Fruit fly (Drosophila melanogaster) whole organism, embryonic: Measurements from ENCODE around the gene CG11396.

ENCODE experiments used
- C15 ChIP-seq: fragments of 200-800 bp; sonication (Bioruptor generic); IDR thresholded peaks from 3 replicates; pipeline ENCODE4 v1.3.6; 2022; ENCODE audit warnings: missing biosample characterization, missing genetic modification characterization
- CG10431 ChIP-seq: fragments of 200-800 bp; sonication (Bioruptor generic); optimal IDR thresholded peaks from 3 replicates; lab custom pipeline; 2018; ENCODE audit warnings: missing biosample characterization, mild to moderate bottlenecking, missing genetic modification characterization
- CG12659 ChIP-seq: fragments of 200-800 bp; sonication (Bioruptor generic); optimal IDR thresholded peaks from 3 replicates; lab custom pipeline; 2017; ENCODE audit warnings: mild to moderate bottlenecking, missing biosample characterization, missing genetic modification reagents, missing genetic modification characterization
- CG13424 ChIP-seq: fragments of 200-800 bp; sonication (Bioruptor generic); optimal IDR thresholded peaks from 2 replicates; lab custom pipeline; 2019; ENCODE audit warnings: missing biosample characterization, mild to moderate bottlenecking, missing genetic modification characterization, moderate library complexity
- CG14710 ChIP-seq: fragments of 200-800 bp; sonication (Bioruptor generic); optimal IDR thresholded peaks from 3 replicates; lab custom pipeline; 2019; ENCODE audit warnings: missing biosample characterization, mild to moderate bottlenecking, missing genetic modification characterization, moderate library complexity
- CG17359 ChIP-seq: fragments of 200-800 bp; sonication (Bioruptor generic); optimal IDR thresholded peaks from 3 replicates; lab custom pipeline; 2018; ENCODE audit warnings: missing biosample characterization, mild to moderate bottlenecking, missing genetic modification characterization, moderate library complexity
- CG17829 ChIP-seq: fragments of 200-800 bp; optimal IDR thresholded peaks from 2 replicates; lab custom pipeline; 2019; ENCODE audit warnings: missing biosample characterization, mild to moderate bottlenecking, missing genetic modification characterization, moderate library complexity
- CG2678 ChIP-seq: fragments of 200-800 bp; sonication (Bioruptor generic); optimal IDR thresholded peaks from 3 replicates; lab custom pipeline; 2019; ENCODE audit warnings: missing biosample characterization, mild to moderate bottlenecking, missing genetic modification characterization, moderate library complexity
- CG3281 ChIP-seq: fragments of 200-800 bp; sonication (Bioruptor generic); optimal IDR thresholded peaks from 3 replicates; lab custom pipeline; 2017; ENCODE audit warnings: missing biosample characterization, mild to moderate bottlenecking, missing genetic modification characterization
- CG33213 ChIP-seq: fragments of 200-800 bp; sonication (Bioruptor generic); optimal IDR thresholded peaks from 3 replicates; lab custom pipeline; 2016; ENCODE audit warnings: missing biosample characterization, missing genetic modification characterization
- CG3726 ChIP-seq: fragments of 200-800 bp; sonication (Bioruptor generic); IDR thresholded peaks from 3 replicates; pipeline ENCODE4, ENCODE4 v1.3.6; 2022; ENCODE audit warnings: missing biosample characterization, missing genetic modification characterization
- CG43689 ChIP-seq: fragments of 200-800 bp; sonication (Bioruptor generic); IDR thresholded peaks from 2 replicates; pipeline ENCODE4 v1.3.6; 2022; ENCODE audit warnings: missing biosample characterization, missing genetic modification characterization
- CG4404 ChIP-seq: fragments of 200-800 bp; sonication (Bioruptor generic); IDR thresholded peaks from 2 replicates; pipeline ENCODE4 v1.3.6; 2022; ENCODE audit warnings: missing biosample characterization, missing genetic modification characterization
- CG4424 ChIP-seq: fragments of 200-800 bp; sonication (Bioruptor generic); optimal IDR thresholded peaks from 3 replicates; lab custom pipeline; 2016; ENCODE audit warnings: missing biosample characterization, missing genetic modification characterization
- CG6272 ChIP-seq: fragments of 200-800 bp; sonication (Bioruptor generic); IDR thresholded peaks from 2 replicates; pipeline ENCODE4 v1.3.6; 2022; ENCODE audit warnings: missing biosample characterization, missing genetic modification characterization
- CG7556 ChIP-seq: fragments of 200-800 bp; sonication (Bioruptor generic); optimal IDR thresholded peaks from 2 replicates; lab custom pipeline; 2017; ENCODE audit warnings: missing biosample characterization, mild to moderate bottlenecking, missing genetic modification characterization
- CG8281 ChIP-seq: fragments of 200-800 bp; sonication (Bioruptor generic); optimal IDR thresholded peaks from 2 replicates; lab custom pipeline; 2018; ENCODE audit warnings: missing biosample characterization, mild to moderate bottlenecking, missing genetic modification characterization, moderate library complexity
- CG8765 ChIP-seq: fragments of 200-800 bp; sonication (Bioruptor generic); IDR thresholded peaks from 2 replicates; pipeline ENCODE4 v1.3.6; 2022; ENCODE audit warnings: missing biosample characterization, missing genetic modification characterization
- CG9215 ChIP-seq: fragments of 200-800 bp; sonication (Bioruptor generic); IDR thresholded peaks from 2 replicates; pipeline ENCODE4 v1.3.6; 2022; ENCODE audit warnings: missing biosample characterization, missing genetic modification characterization
- CG9437 ChIP-seq: fragments of 200-800 bp; sonication (Bioruptor generic); optimal IDR thresholded peaks from 2 replicates; lab custom pipeline; 2018; ENCODE audit warnings: missing biosample characterization, mild to moderate bottlenecking, missing genetic modification characterization
- CG9817 ChIP-seq: fragments of 200-800 bp; sonication (Bioruptor generic); optimal IDR thresholded peaks from 2 replicates; lab custom pipeline; 2018; ENCODE audit warnings: missing biosample characterization, mild to moderate bottlenecking, missing genetic modification characterization, moderate library complexity
- Dad ChIP-seq: fragments of 200-800 bp; sonication (Bioruptor generic); optimal IDR thresholded peaks from 3 replicates; lab custom pipeline; 2016; ENCODE audit warnings: missing biosample characterization, missing genetic modification characterization
- Dref ChIP-seq: fragments of 200-800 bp; sonication (Bioruptor generic); IDR thresholded peaks from 2 replicates; pipeline ENCODE4 v1.3.6; 2022; ENCODE audit warnings: missing biosample characterization, missing genetic modification characterization
- Hr39 ChIP-seq: fragments of >200 bp; optimal IDR thresholded peaks from 2 replicates; lab custom pipeline; 2017
- Lhr ChIP-seq: fragments of 200-800 bp; sonication (Bioruptor generic); optimal IDR thresholded peaks from 3 replicates; lab custom pipeline; 2017; ENCODE audit warnings: mild to moderate bottlenecking, missing biosample characterization, missing genetic modification reagents, missing genetic modification characterization
- MESR4 ChIP-seq: fragments of 200-800 bp; sonication (Bioruptor generic); optimal IDR thresholded peaks from 2 replicates; lab custom pipeline; 2018; ENCODE audit warnings: missing biosample characterization, mild to moderate bottlenecking, missing genetic modification characterization, moderate library complexity
- Neu2 ChIP-seq: fragments of 200-800 bp; sonication (Bioruptor generic); optimal IDR thresholded peaks from 3 replicates; lab custom pipeline; 2016; ENCODE audit warnings: missing biosample characterization, missing genetic modification characterization, borderline replicate concordance
- NfI ChIP-seq: fragments of 200-800 bp; sonication (Bioruptor generic); optimal IDR thresholded peaks from 3 replicates; lab custom pipeline; 2018; ENCODE audit warnings: missing biosample characterization, mild to moderate bottlenecking, missing genetic modification characterization, moderate library complexity
- Scr ChIP-seq: fragments of 200-800 bp; sonication (Bioruptor generic); IDR thresholded peaks from 2 replicates; pipeline ENCODE4 v1.3.6; 2022; ENCODE audit warnings: missing biosample characterization, missing genetic modification characterization; ENCODE audit not compliant: partially characterized antibody
- Sry-δ ChIP-seq: fragments of 200-800 bp; sonication (Bioruptor generic); optimal IDR thresholded peaks from 2 replicates; lab custom pipeline; 2016; ENCODE audit warnings: missing biosample characterization, missing genetic modification characterization
- Ssrp ChIP-seq: fragments of 200-800 bp; sonication (Bioruptor generic); optimal IDR thresholded peaks from 2 replicates; lab custom pipeline; 2018; ENCODE audit warnings: missing biosample characterization, mild to moderate bottlenecking, missing genetic modification characterization, moderate library complexity
- YL-1 ChIP-seq: fragments of 200-800 bp; sonication (Bioruptor generic); optimal IDR thresholded peaks from 3 replicates; lab custom pipeline; 2017; ENCODE audit warnings: missing biosample characterization, mild to moderate bottlenecking, missing genetic modification characterization
- al ChIP-seq: fragments of 200-800 bp; sonication (Bioruptor generic); IDR thresholded peaks from 2 replicates; pipeline ENCODE4 v1.3.6; 2022; ENCODE audit warnings: missing biosample characterization, missing genetic modification characterization
- aop ChIP-seq: fragments of 200-800 bp; sonication (Bioruptor generic); IDR thresholded peaks from 2 replicates; pipeline ENCODE4 v1.3.6; 2022; ENCODE audit warnings: missing biosample characterization, missing genetic modification characterization
- ato ChIP-seq: fragments of 200-800 bp; sonication (Bioruptor generic); IDR thresholded peaks from 2 replicates; pipeline ENCODE4 v1.3.6; 2022; ENCODE audit warnings: missing biosample characterization, missing genetic modification characterization; ENCODE audit not compliant: partially characterized antibody
- btn ChIP-seq: fragments of 200-800 bp; sonication (Bioruptor generic); optimal IDR thresholded peaks from 2 replicates; lab custom pipeline; 2016; ENCODE audit warnings: missing biosample characterization, missing genetic modification characterization
- chm ChIP-seq: fragments of 200-800 bp; sonication (Bioruptor generic); IDR thresholded peaks from 2 replicates; pipeline ENCODE4 v1.3.6; 2022; ENCODE audit warnings: missing biosample characterization, missing genetic modification characterization
- croc ChIP-seq: fragments of 200-800 bp; sonication (Bioruptor generic); conservative IDR thresholded peaks from 3 replicates; pipeline ENCODE4 v1.3.6; 2022; ENCODE audit warnings: missing biosample characterization, missing genetic modification characterization
- danr ChIP-seq: fragments of 200-800 bp; sonication (Bioruptor generic); IDR thresholded peaks from 2 replicates; pipeline ENCODE4 v1.3.6; 2022; ENCODE audit warnings: missing biosample characterization, missing genetic modification characterization
- dysf ChIP-seq: fragments of 200-800 bp; sonication (Bioruptor generic); IDR thresholded peaks from 3 replicates; pipeline ENCODE4 v1.3.6; 2022; ENCODE audit warnings: missing biosample characterization, missing genetic modification characterization
- gce ChIP-seq: fragments of 200-800 bp; sonication (Bioruptor generic); IDR thresholded peaks from 3 replicates; pipeline ENCODE4 v1.3.6; 2022; ENCODE audit warnings: missing biosample characterization, missing genetic modification characterization
- grn ChIP-seq: fragments of 200-800 bp; sonication (Bioruptor generic); optimal IDR thresholded peaks from 3 replicates; lab custom pipeline; 2017; ENCODE audit warnings: missing biosample characterization, missing genetic modification characterization
- mam ChIP-seq: fragments of 200-800 bp; sonication (Bioruptor generic); optimal IDR thresholded peaks from 3 replicates; lab custom pipeline; 2016; ENCODE audit warnings: missing biosample characterization, missing genetic modification characterization
- nmo ChIP-seq: fragments of 200-800 bp; sonication (Bioruptor generic); optimal IDR thresholded peaks from 2 replicates; lab custom pipeline; 2018; ENCODE audit warnings: missing biosample characterization, mild to moderate bottlenecking, missing genetic modification characterization, moderate library complexity
- pros ChIP-seq: fragments of 200-800 bp; sonication (Bioruptor generic); optimal IDR thresholded peaks from 3 replicates; lab custom pipeline; 2019; ENCODE audit warnings: missing biosample characterization, mild to moderate bottlenecking, missing genetic modification characterization, moderate library complexity
- seq ChIP-seq: fragments of 200-800 bp; sonication (Bioruptor generic); IDR thresholded peaks from 2 replicates; pipeline ENCODE4 v1.3.6; 2022; ENCODE audit warnings: missing biosample characterization, missing genetic modification characterization
- sisA ChIP-seq: fragments of 200-800 bp; sonication (Bioruptor generic); IDR thresholded peaks from 2 replicates; pipeline ENCODE4 v1.3.6; 2022; ENCODE audit warnings: missing biosample characterization, missing genetic modification characterization
- slbo ChIP-seq: fragments of 200-800 bp; sonication (Bioruptor generic); IDR thresholded peaks from 2 replicates; pipeline ENCODE4 v1.3.6; 2022; ENCODE audit warnings: missing biosample characterization, missing genetic modification characterization
- zen ChIP-seq: fragments of 200-800 bp; sonication (Bioruptor generic); optimal IDR thresholded peaks from 3 replicates; lab custom pipeline; 2018; ENCODE audit warnings: missing biosample characterization, mild to moderate bottlenecking, missing genetic modification characterization, moderate library complexity

Gene CG11396

DNA sequence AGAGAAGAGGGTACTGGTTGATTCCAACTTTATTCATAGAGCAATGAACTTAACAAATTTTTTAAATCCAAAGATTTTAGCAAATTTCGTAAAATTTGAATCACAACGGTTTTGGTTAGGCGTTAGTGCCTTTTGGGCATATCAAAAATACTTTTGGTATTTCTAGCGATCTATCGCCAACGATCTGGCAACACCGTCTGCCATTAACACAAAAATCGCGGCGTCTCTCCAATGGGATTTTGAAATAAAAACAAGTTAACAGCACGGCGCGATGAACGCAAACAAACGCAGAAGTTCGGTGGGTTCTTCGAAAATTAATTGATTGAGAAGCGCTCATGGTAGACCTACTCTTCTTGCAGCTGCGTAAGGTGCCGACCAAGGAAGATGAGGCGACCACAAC lies 12.3 kb upstream of the CG11396 start, which contains the start of gene Spc105R (continued):
- TF ChIP-seq Lhr = peak; percentile 96
- TF ChIP-seq Sry-δ (GFP tag; lab: Kevin White, UChicago) = peak; percentile 62
- TF ChIP-seq CG43689 (GFP tag; lab: Robert Waterston, UW) = no peak
- TF ChIP-seq, all 482 proteins: peak for 46

DNA sequence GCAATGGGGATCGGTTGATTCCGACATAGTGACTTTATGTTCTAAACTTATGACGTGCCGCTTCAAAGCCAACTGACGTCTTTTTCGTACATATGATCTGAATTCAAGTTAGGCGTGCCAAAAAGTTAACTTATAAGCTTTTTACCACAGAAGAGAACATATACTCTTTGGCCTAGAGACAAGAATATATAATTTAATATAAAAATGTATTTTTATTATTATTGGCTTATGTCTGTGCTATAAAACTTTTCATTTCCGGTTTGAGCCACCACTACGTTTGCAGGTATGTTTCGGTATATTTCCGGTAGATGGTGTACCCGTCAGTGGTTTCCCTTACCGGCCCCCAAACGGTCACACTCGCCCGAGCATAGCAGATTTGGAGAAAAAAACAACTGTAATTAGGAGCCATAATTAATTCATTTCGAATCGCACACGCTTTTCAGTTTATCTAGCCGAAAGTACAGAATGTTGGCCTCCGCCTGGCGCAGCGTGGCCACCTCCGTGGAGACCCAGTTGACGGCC lies 10.4 kb upstream of the CG11396 start, which contains the start of the genes CG3698 and tzn:
TSS of gene CG3698 (minus strand) at position 51 of the 522 bp plus-strand sequence.
TSS of gene tzn (plus strand) at position 321 of the 522 bp plus-strand sequence.
- TF ChIP-seq CG10431 (GFP tag; lab: Kevin White, UChicago) (peak; percentile 89), dysf (GFP tag; lab: Robert Waterston, UW) (peak; percentile 92), Dad (GFP tag; lab: Kevin White, UChicago) (peak; percentile 88), CG3726 (peak; percentile 89), seq (GFP tag; lab: Robert Waterston, UW) (peak; percentile 81; the same call in 1 of the 2 replicates), gce (GFP tag; lab: Robert Waterston, UW) (peak; percentile 93), Dref (GFP tag; lab: Robert Waterston, UW) (peak; percentile 52), CG17359 (tag; lab: Kevin White, UChicago) (peak; percentile 93), danr (peak; percentile 67), CG13424 (peak; percentile 78), CG33213 (GFP tag; lab: Kevin White, UChicago) (peak; percentile 95), C15 (GFP tag; lab: Robert Waterston, UW) (peak; percentile 92), Scr (GFP tag; lab: Robert Waterston, UW) (no peak), pros (no peak), CG14710 (tag; lab: Kevin White, UChicago) (peak; percentile 93), Neu2 (GFP tag; lab: Kevin White, UChicago) (no peak), grn (GFP tag; lab: Kevin White, UChicago) (peak; percentile 67), nmo (GFP tag; lab: Kevin White, UChicago) (peak; percentile 91), CG9215 (GFP tag; lab: Robert Waterston, UW) (peak; percentile 80), zen (tag; lab: Kevin White, UChicago) (peak; percentile 94), Hr39 (lab: Kevin White, UChicago) (no peak), CG4424 (peak; percentile 95), CG3281 (peak; percentile 95), MESR4 (peak; percentile 64), croc (GFP tag; lab: Robert Waterston, UW) (peak; percentile 85), CG4404 (GFP tag; lab: Robert Waterston, UW) (peak; percentile 71), btn (peak; percentile 71), CG12659 (peak; percentile 96), CG9817 (tag; lab: Kevin White, UChicago) (peak; percentile 96), Ssrp (tag; lab: Kevin White, UChicago) (peak; percentile 87), aop (GFP tag; lab: Robert Waterston, UW) (0 out of 2 replicates have a peak, but pooled peaks have one; percentile 48), al (GFP tag; lab: Robert Waterston, UW) (peak; percentile 87), CG2678 (tag; lab: Kevin White, UChicago) (no peak), chm (GFP tag; lab: Robert Waterston, UW) (peak; percentile 97), sisA (GFP tag; lab: Robert Waterston, UW) (peak; percentile 85), slbo (GFP tag; lab: Robert Waterston, UW) (peak; percentile 96), NfI (GFP tag; lab: Kevin White, UChicago) (peak; percentile 98), ato (GFP tag; lab: Robert Waterston, UW) (no peak), CG7556 (GFP tag; lab: Kevin White, UChicago) (peak; percentile 82), YL-1 (GFP tag; lab: Kevin White, UChicago) (peak; percentile 97), mam (GFP tag; lab: Kevin White, UChicago) (peak; percentile 76), CG8281 (tag; lab: Kevin White, UChicago) (peak; percentile 74), CG17829 (tag; lab: Kevin White, UChicago) (peak; percentile 89), CG8765 (peak; percentile 82), CG9437 (GFP tag; lab: Kevin White, UChicago) (peak; percentile 84), CG6272 (GFP tag; lab: Robert Waterston, UW) (peak; percentile 86)
